Fruit fly (Drosophila melanogaster) whole organism, embryonic: ENCODE results near the gene CG32305.

ENCODE experiments used
- B-H2 ChIP-seq: fragments of 200-800 bp; sonication (Bioruptor generic); optimal IDR thresholded peaks from 2 replicates; lab custom pipeline; 2018; ENCODE audit warnings: missing biosample characterization, mild to moderate bottlenecking, missing genetic modification characterization
- CG10267 ChIP-seq: fragments of 200-800 bp; sonication (Bioruptor generic); optimal IDR thresholded peaks from 2 replicates; lab custom pipeline; 2018; ENCODE audit warnings: missing biosample characterization, mild to moderate bottlenecking, missing genetic modification characterization, moderate library complexity
- CG11456 ChIP-seq: fragments of 200-800 bp; sonication (Bioruptor generic); IDR thresholded peaks from 3 replicates; pipeline ENCODE4 v1.3.6; 2022; ENCODE audit warnings: missing biosample characterization, missing genetic modification characterization
- CG11695 ChIP-seq: fragments of 200-800 bp; sonication (Bioruptor generic); IDR thresholded peaks from 3 replicates; pipeline ENCODE4 v1.3.6; 2022; ENCODE audit warnings: missing biosample characterization, missing genetic modification characterization
- CG18011 ChIP-seq: fragments of 200-800 bp; sonication (Bioruptor generic); optimal IDR thresholded peaks from 2 replicates; lab custom pipeline; 2017; ENCODE audit warnings: missing biosample characterization, missing genetic modification characterization, mild to moderate bottlenecking, moderate library complexity, missing genotype
- CG18599 ChIP-seq: fragments of 200-800 bp; sonication (Bioruptor generic); optimal IDR thresholded peaks from 3 replicates; lab custom pipeline; 2017; ENCODE audit warnings: missing biosample characterization, missing genetic modification characterization, mild to moderate bottlenecking, moderate library complexity, missing genetic modification reagents
- CG2116 ChIP-seq: fragments of 200-800 bp; sonication (Bioruptor generic); optimal IDR thresholded peaks from 3 replicates; lab custom pipeline; 2018; ENCODE audit warnings: missing biosample characterization, mild to moderate bottlenecking, missing genetic modification characterization
- CG2120 ChIP-seq: fragments of 200-800 bp; sonication (Bioruptor generic); optimal IDR thresholded peaks from 3 replicates; lab custom pipeline; 2016; ENCODE audit warnings: missing biosample characterization, missing genetic modification characterization
- CG31224 ChIP-seq: fragments of 200-800 bp; sonication (Bioruptor generic); IDR thresholded peaks from 2 replicates; pipeline ENCODE4 v1.3.6; 2022; ENCODE audit warnings: missing biosample characterization, missing genetic modification characterization
- CG33213 ChIP-seq: fragments of 200-800 bp; sonication (Bioruptor generic); optimal IDR thresholded peaks from 3 replicates; lab custom pipeline; 2016; ENCODE audit warnings: missing biosample characterization, missing genetic modification characterization
- CG7928 ChIP-seq: fragments of 200-800 bp; sonication (Bioruptor generic); optimal IDR thresholded peaks from 2 replicates; lab custom pipeline; 2017; ENCODE audit warnings: missing biosample characterization, mild to moderate bottlenecking, missing genetic modification characterization
- CTCF ChIP-seq: fragments of 200-800 bp; sonication (Bioruptor generic); optimal IDR thresholded peaks from 2 replicates; lab custom pipeline; 2017; ENCODE audit warnings: missing biosample characterization, mild to moderate bottlenecking, missing genetic modification characterization, moderate library complexity
- CoRest ChIP-seq: fragments of 200-800 bp; sonication (Bioruptor generic); optimal IDR thresholded peaks from 3 replicates; lab custom pipeline; 2018; ENCODE audit warnings: missing biosample characterization, mild to moderate bottlenecking, missing genetic modification characterization, moderate library complexity
- D19A ChIP-seq: fragments of 200-800 bp; optimal IDR thresholded peaks from 3 replicates; lab custom pipeline; 2019; ENCODE audit warnings: missing biosample characterization, mild to moderate bottlenecking, missing genetic modification characterization, moderate library complexity
- Dp ChIP-seq: fragments of 200-800 bp; sonication (Bioruptor generic); optimal IDR thresholded peaks from 2 replicates; lab custom pipeline; 2018; ENCODE audit warnings: missing biosample characterization, mild to moderate bottlenecking, missing genetic modification characterization, moderate library complexity
- Ets65A ChIP-seq: fragments of 200-800 bp; sonication (Bioruptor generic); peaks from one replicate; lab custom pipeline; 2016; ENCODE audit warnings: missing biosample characterization, missing genetic modification characterization
- Ets97D ChIP-seq: fragments of 200-800 bp; sonication (Bioruptor generic); optimal IDR thresholded peaks from 3 replicates; lab custom pipeline; 2016; ENCODE audit warnings: missing biosample characterization, missing genetic modification characterization
- HLHmδ ChIP-seq: fragments of 200-800 bp; sonication (Bioruptor generic); optimal IDR thresholded peaks from 2 replicates; lab custom pipeline; 2018; ENCODE audit warnings: missing biosample characterization, mild to moderate bottlenecking, missing genetic modification characterization, moderate library complexity
- HmgD ChIP-seq: fragments of 200-800 bp; sonication (Bioruptor generic); optimal IDR thresholded peaks from 3 replicates; lab custom pipeline; 2016; ENCODE audit warnings: missing biosample characterization, missing genetic modification characterization
- Hmr ChIP-seq: fragments of 200-800 bp; sonication (Bioruptor generic); optimal IDR thresholded peaks from 3 replicates; lab custom pipeline; 2017; ENCODE audit warnings: mild to moderate bottlenecking, missing biosample characterization, missing genetic modification reagents, missing genetic modification characterization
- Med ChIP-seq: fragments of 200-800 bp; sonication (Bioruptor generic); peaks from one replicate; lab custom pipeline; 2016; ENCODE audit warnings: missing biosample characterization, missing genetic modification characterization, mild to moderate bottlenecking, inconsistent platforms, moderate library complexity
- NK7.1 ChIP-seq: fragments of 200-800 bp; sonication (Bioruptor generic); optimal IDR thresholded peaks from 3 replicates; lab custom pipeline; 2016; ENCODE audit warnings: missing biosample characterization, missing genetic modification characterization
- Rfx ChIP-seq: fragments of 200-800 bp; sonication (Bioruptor generic); IDR thresholded peaks from 2 replicates; pipeline ENCODE4 v1.3.6; 2022; ENCODE audit warnings: missing biosample characterization, missing genetic modification characterization
- Sin3A ChIP-seq: fragments of >200 bp; optimal IDR thresholded peaks from 2 replicates; lab custom pipeline; 2018
- Six4 ChIP-seq: fragments of 200-800 bp; sonication (Bioruptor generic); optimal IDR thresholded peaks from 2 replicates; lab custom pipeline; 2016; ENCODE audit warnings: missing biosample characterization, missing genetic modification characterization
- Sry-δ ChIP-seq: fragments of 200-800 bp; sonication (Bioruptor generic); optimal IDR thresholded peaks from 2 replicates; lab custom pipeline; 2016; ENCODE audit warnings: missing biosample characterization, missing genetic modification characterization
- Stat92E ChIP-seq, 3 experiments: fragments of >200 bp in 2 of 3; fragments of 200-800 bp in 1 of 3; sonication (Bioruptor generic) in 1 of 3; optimal IDR thresholded peaks; 2 replicates each; lab custom pipeline; 2017 to 2019; ENCODE audit warnings: missing biosample characterization in 3 of 3, missing genetic modification characterization in 3 of 3, mild to moderate bottlenecking in 1 of 3, moderate library complexity in 1 of 3
- Trl ChIP-seq, 3 experiments: fragments of >200 bp in 2 of 3; fragments of 200-800 bp in 1 of 3; sonication (Bioruptor generic) in 1 of 3; optimal IDR thresholded peaks; 2 replicates in 1 of 3; 3 replicates in 2 of 3; lab custom pipeline; 2016 to 2017; ENCODE audit warnings: missing biosample characterization in 1 of 3, missing genetic modification characterization in 1 of 3
- ato ChIP-seq: fragments of 200-800 bp; sonication (Bioruptor generic); IDR thresholded peaks from 2 replicates; pipeline ENCODE4 v1.3.6; 2022; ENCODE audit warnings: missing biosample characterization, missing genetic modification characterization; ENCODE audit not compliant: partially characterized antibody
- corto ChIP-seq: fragments of 200-800 bp; sonication (Bioruptor generic); optimal IDR thresholded peaks from 2 replicates; lab custom pipeline; 2016; ENCODE audit warnings: missing biosample characterization, mild to moderate bottlenecking, missing genetic modification characterization, moderate library complexity
- da ChIP-seq: fragments of 200-800 bp; sonication (Bioruptor generic); optimal IDR thresholded peaks from 2 replicates; lab custom pipeline; 2016; ENCODE audit warnings: missing biosample characterization, missing genetic modification characterization
- fru ChIP-seq: fragments of >200 bp; optimal IDR thresholded peaks from 2 replicates; lab custom pipeline; 2017
- gfzf ChIP-seq: fragments of 200-800 bp; sonication (Bioruptor generic); optimal IDR thresholded peaks from 2 replicates; lab custom pipeline; 2016; ENCODE audit warnings: missing biosample characterization, mild to moderate bottlenecking, missing genetic modification characterization, moderate library complexity
- hkb ChIP-seq, 2 experiments: fragments of 200-800 bp in 1 of 2; fragments of >200 bp in 1 of 2; sonication (Bioruptor generic) in 1 of 2; IDR thresholded peaks in 1 of 2; optimal IDR thresholded peaks in 1 of 2; 2 replicates each; pipeline versions ENCODE4 v1.3.6 to Lab custom; 2017 to 2022; ENCODE audit warnings: missing biosample characterization in 1 of 2, missing genetic modification characterization in 1 of 2
- jigr1 ChIP-seq: fragments of 200-800 bp; sonication (Bioruptor generic); IDR thresholded peaks from 3 replicates; pipeline ENCODE4 v1.3.6; 2022; ENCODE audit warnings: missing biosample characterization, missing genetic modification characterization
- knrl ChIP-seq: fragments of 200-800 bp; sonication (Bioruptor generic); IDR thresholded peaks from 3 replicates; pipeline ENCODE4 v1.3.6; 2022; ENCODE audit warnings: missing biosample characterization, missing genetic modification characterization; ENCODE audit not compliant: partially characterized antibody
- mirr ChIP-seq: fragments of 200-800 bp; sonication (Bioruptor generic); optimal IDR thresholded peaks from 3 replicates; lab custom pipeline; 2018; ENCODE audit warnings: missing biosample characterization, mild to moderate bottlenecking, missing genetic modification characterization
- nmo ChIP-seq: fragments of 200-800 bp; sonication (Bioruptor generic); optimal IDR thresholded peaks from 2 replicates; lab custom pipeline; 2018; ENCODE audit warnings: missing biosample characterization, mild to moderate bottlenecking, missing genetic modification characterization, moderate library complexity
- org-1 ChIP-seq: fragments of 200-800 bp; sonication (Bioruptor generic); optimal IDR thresholded peaks from 2 replicates; lab custom pipeline; 2017; ENCODE audit warnings: missing biosample characterization, missing genetic modification characterization
- p53 ChIP-seq: fragments of 200-800 bp; sonication (Bioruptor generic); optimal IDR thresholded peaks from 2 replicates; lab custom pipeline; 2016; ENCODE audit warnings: missing biosample characterization, missing genetic modification characterization
- phol ChIP-seq: fragments of 200-800 bp; sonication (Bioruptor generic); optimal IDR thresholded peaks from 3 replicates; lab custom pipeline; 2018; ENCODE audit warnings: missing biosample characterization, mild to moderate bottlenecking, missing genetic modification characterization, moderate library complexity
- pita ChIP-seq: fragments of 200-800 bp; sonication (Bioruptor generic); optimal IDR thresholded peaks from 2 replicates; lab custom pipeline; 2017; ENCODE audit warnings: missing biosample characterization, mild to moderate bottlenecking, missing genetic modification characterization
- pzg ChIP-seq: fragments of 200-800 bp; sonication (Bioruptor generic); optimal IDR thresholded peaks from 3 replicates; lab custom pipeline; 2018; ENCODE audit warnings: missing biosample characterization, mild to moderate bottlenecking, missing genetic modification characterization, moderate library complexity
- sd ChIP-seq: fragments of 200-800 bp; sonication (Bioruptor generic); optimal IDR thresholded peaks from 3 replicates; lab custom pipeline; 2018; ENCODE audit warnings: missing biosample characterization, mild to moderate bottlenecking, missing genetic modification characterization, moderate library complexity
- sens ChIP-seq: fragments of 200-800 bp; sonication (Bioruptor generic); peaks from one replicate; lab custom pipeline; 2016; ENCODE audit warnings: missing biosample characterization, missing genetic modification characterization
- sens-2 ChIP-seq: fragments of 200-800 bp; sonication (Bioruptor generic); IDR thresholded peaks from 2 replicates; pipeline ENCODE4 v1.3.6; 2022; ENCODE audit warnings: missing biosample characterization, missing genetic modification characterization
- stwl ChIP-seq: fragments of 200-800 bp; sonication (Bioruptor generic); optimal IDR thresholded peaks from 3 replicates; lab custom pipeline; 2018; ENCODE audit warnings: missing biosample characterization, mild to moderate bottlenecking, missing genetic modification characterization, moderate library complexity
- tin ChIP-seq: fragments of 200-800 bp; sonication (Bioruptor generic); optimal IDR thresholded peaks from 3 replicates; lab custom pipeline; 2016; ENCODE audit warnings: missing biosample characterization, missing genetic modification characterization
- trem ChIP-seq: fragments of 200-800 bp; optimal IDR thresholded peaks from 3 replicates; lab custom pipeline; 2019; ENCODE audit warnings: missing biosample characterization, mild to moderate bottlenecking, missing genetic modification characterization, moderate library complexity
- unc-4 ChIP-seq: fragments of 200-800 bp; sonication (Bioruptor generic); IDR thresholded peaks from 2 replicates; pipeline ENCODE4 v1.3.6; 2022; ENCODE audit warnings: missing biosample characterization, missing genetic modification characterization; ENCODE audit not compliant: partially characterized antibody

Gene CG32305

DNA sequence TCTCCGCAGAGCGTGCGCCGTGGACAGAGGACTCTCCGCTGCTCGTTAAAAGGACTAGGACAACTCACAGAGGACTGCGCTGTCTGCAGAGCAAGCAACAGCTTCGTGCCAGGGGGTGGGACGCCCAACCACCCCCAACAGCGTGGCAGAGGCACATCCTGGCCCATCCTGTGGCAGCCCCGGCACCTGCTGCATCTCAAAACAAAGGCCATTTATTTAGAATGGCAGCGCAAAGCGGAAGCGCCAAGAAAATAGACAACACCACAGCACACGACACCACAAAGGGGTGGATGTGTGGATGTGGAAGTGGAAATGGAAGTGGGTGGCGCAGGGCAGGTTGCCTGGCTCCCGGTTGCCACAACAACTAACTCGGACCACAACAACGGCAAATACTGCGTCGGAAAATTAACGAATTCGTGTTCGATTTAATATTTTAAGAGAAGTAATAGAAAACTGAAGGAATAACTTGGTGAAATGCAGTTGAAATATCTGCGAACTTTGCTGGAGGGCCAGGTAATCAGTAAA is 19.2 kb upstream of the CG32305 start, which contains the start of gene Oseg2 (continued):
- TF ChIP-seq sd (tag; lab: Kevin White, UChicago), result no peak
- no peak for TF ChIP-seq Six4 (GFP tag; lab: Kevin White, UChicago)
- no peak for TF ChIP-seq org-1
- no peak for TF ChIP-seq CG10267 (tag; lab: Kevin White, UChicago)
- no peak for TF ChIP-seq CG11695 (GFP tag; lab: Robert Waterston, UW)
- no peak for TF ChIP-seq D19A (tag; lab: Kevin White, UChicago)
- no peak for TF ChIP-seq NK7.1
- no peak for TF ChIP-seq mirr
- no peak for TF ChIP-seq CG31224
- no peak for TF ChIP-seq CG18599 (GFP tag; lab: Kevin White, UChicago)
- peak; percentile 17; the same call in 1 of the 2 replicates for TF ChIP-seq Rfx (GFP tag; lab: Robert Waterston, UW)
- TF ChIP-seq jigr1 (GFP tag; lab: Robert Waterston, UW), result no peak
- no peak for TF ChIP-seq corto
- TF ChIP-seq Ets65A, result no peak

DNA sequence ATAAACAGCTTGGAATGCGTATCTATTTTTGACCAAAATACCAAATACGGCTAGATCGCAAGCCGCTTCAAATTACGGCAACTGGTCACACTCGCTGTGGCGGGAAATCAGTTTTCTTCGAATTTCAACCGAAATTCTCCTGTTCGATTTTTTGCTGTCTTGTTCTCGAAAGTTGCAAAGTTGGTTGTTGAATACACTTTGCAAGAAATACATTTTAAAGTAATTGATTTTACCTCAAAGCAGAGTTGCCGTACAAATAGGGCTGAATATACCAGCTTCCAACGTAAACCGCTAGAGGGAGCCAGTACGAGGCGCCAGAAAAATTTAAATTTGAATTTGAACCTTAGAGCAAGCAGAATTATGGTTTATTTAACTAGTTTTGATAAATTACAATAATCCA is 11.4 kb upstream of the CG32305 start, which contains the start of gene CG9018:
Gene CG9018 (minus strand): TSS at position 43 of the 400 bp plus-strand sequence.
- TF ChIP-seq p53 (GFP tag; lab: Kevin White, UChicago), result peak; percentile 32
- TF ChIP-seq CG7928 (GFP tag; lab: Kevin White, UChicago), result peak; percentile 86
- TF ChIP-seq hkb (optimal IDR thresholded peaks at IDR 0.05; lab: Kevin White, UChicago), result peak; percentile 95
- TF ChIP-seq hkb (GFP tag; IDR thresholded peaks at IDR 0.05; lab: Robert Waterston, UW), result no peak
- peak; percentile 56 for TF ChIP-seq CoRest (tag; lab: Kevin White, UChicago)
- TF ChIP-seq Hmr (GFP tag; lab: Kevin White, UChicago), result peak; percentile 33
- peak; percentile 68 for TF ChIP-seq CG2116 (GFP tag; lab: Kevin White, UChicago)
- TF ChIP-seq CG33213, result peak; percentile 64
- TF ChIP-seq CTCF, result peak; percentile 96
- TF ChIP-seq da, result peak; percentile 37
- TF ChIP-seq Sin3A, result peak; percentile 97
- peak; percentile 58 for TF ChIP-seq Ets97D (GFP tag; lab: Kevin White, UChicago)
- TF ChIP-seq knrl, result peak; percentile 34; the same call in 1 of the 3 replicates
- no peak for TF ChIP-seq HLHmδ
- TF ChIP-seq Trl (optimal IDR thresholded peaks at IDR 0.05; lab: Kevin White, UChicago), result no peak
- TF ChIP-seq Trl (GFP tag; optimal IDR thresholded peaks at IDR 0.05; lab: Kevin White, UChicago), result peak; percentile 25
- peak; percentile 72 for TF ChIP-seq nmo
- no peak for TF ChIP-seq fru (lab: Kevin White, UChicago)
- TF ChIP-seq CG2120 (GFP tag; lab: Kevin White, UChicago), result no peak
- TF ChIP-seq tin, result no peak
- TF ChIP-seq Med (GFP tag; lab: Kevin White, UChicago), result peak; percentile 15
- peak; percentile 97 for TF ChIP-seq sd (tag; lab: Kevin White, UChicago)
- peak; percentile 94 for TF ChIP-seq Dp (GFP tag; lab: Kevin White, UChicago)
- peak; percentile 40; the same call in 1 of the 2 replicates for TF ChIP-seq ato (GFP tag; lab: Robert Waterston, UW)
- peak; percentile 30 for TF ChIP-seq pita (GFP tag; lab: Kevin White, UChicago)
- no peak for TF ChIP-seq B-H2 (GFP tag; lab: Kevin White, UChicago)
- TF ChIP-seq HmgD (GFP tag; lab: Kevin White, UChicago), result peak; percentile 42
- peak; percentile 61 for TF ChIP-seq stwl
- TF ChIP-seq sens, result peak; percentile 77
- TF ChIP-seq Sry-δ (GFP tag; lab: Kevin White, UChicago), result peak; percentile 56
- peak; percentile 95 for TF ChIP-seq gfzf (GFP tag; lab: Kevin White, UChicago)
- TF ChIP-seq unc-4 (GFP tag; lab: Robert Waterston, UW), result no peak
- peak; percentile 79 for TF ChIP-seq pzg
- no peak for TF ChIP-seq CG18011 (GFP tag; lab: Kevin White, UChicago)
- TF ChIP-seq sens-2 (GFP tag; lab: Robert Waterston, UW), result no peak
- peak; percentile 49 for TF ChIP-seq phol
- peak in 1 of 3 experiments; percentile 9 for TF ChIP-seq Stat92E (GFP tag; optimal IDR thresholded peaks at IDR 0.05; lab: Kevin White, UChicago)
- peak; percentile 74 for TF ChIP-seq trem (tag; lab: Kevin White, UChicago)
- TF ChIP-seq CG11456 (GFP tag; lab: Robert Waterston, UW), result peak; percentile 30; the same call in 1 of the 3 replicates
